5 worm cellular contexts compared by ENCODE assay signal in the genomic region with DNA sequence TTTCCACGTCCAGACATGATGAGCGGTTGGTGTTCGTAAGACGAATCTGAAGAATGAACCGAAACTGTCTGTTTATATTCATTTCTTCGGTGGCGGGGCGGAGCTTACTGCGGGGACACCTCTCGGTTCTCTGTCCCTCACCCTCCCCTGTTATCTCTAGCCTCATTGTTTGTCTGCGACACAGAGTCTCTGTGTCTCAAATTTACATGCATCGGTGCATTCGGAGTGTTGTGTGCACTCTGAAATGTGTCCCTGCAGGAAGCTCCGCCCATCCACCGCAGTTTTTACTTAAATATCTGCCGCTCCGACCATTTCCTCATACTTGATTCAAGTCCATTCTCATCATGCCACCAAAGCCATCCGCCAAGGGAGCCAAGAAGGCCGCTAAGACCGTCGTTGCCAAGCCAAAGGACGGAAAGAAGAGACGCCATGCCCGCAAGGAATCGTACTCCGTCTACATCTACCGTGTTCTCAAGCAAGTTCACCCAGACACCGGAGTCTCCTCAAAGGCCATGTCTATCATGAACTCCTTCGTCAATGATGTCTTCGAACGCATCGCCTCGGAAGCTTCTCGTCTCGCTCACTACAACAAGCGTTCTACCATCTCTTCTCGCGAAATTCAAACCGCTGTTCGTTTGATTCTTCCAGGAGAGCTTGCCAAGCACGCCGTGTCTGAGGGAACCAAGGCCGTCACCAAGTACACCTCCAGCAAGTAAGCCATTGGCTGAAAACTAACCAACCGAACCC.
A peak's percentile ranks its signal among the peaks of the same experiment; 100 is the strongest.
TF ChIP-seq lines count a peak whose summit lies in the region.

Gene his-61, minus strand, starts transcription at position 17 of the 747 bp plus-strand sequence.
Gene his-62, plus strand, starts transcription at position 345 of the 747 bp plus-strand sequence.

TF ChIP-seq in whole organism, L1 larva, 84 proteins besides CTCF, POLR2A, EP300 and RAD21 (continues in another document):
- TF ChIP-seq nhr-77 (tag; optimal IDR thresholded peaks at IDR 0.05; lab: Kevin White, UChicago) (no peak), lir-3 (tag; optimal IDR thresholded peaks at IDR 0.05; lab: Kevin White, UChicago; ENCODE audit: poor library complexity) (no peak), elt-2 (tag; optimal IDR thresholded peaks at IDR 0.05; lab: Kevin White, UChicago) (no peak), hlh-4 (tag; optimal IDR thresholded peaks at IDR 0.05; lab: Kevin White, UChicago) (no peak), alr-1 (tag; optimal IDR thresholded peaks at IDR 0.05; lab: Kevin White, UChicago; ENCODE audit: borderline replicate concordance) (no peak), nhr-11 (tag; optimal IDR thresholded peaks at IDR 0.05; lab: Kevin White, UChicago) (no peak), snu-23 (GFP tag; optimal IDR thresholded peaks at IDR 0.05; lab: Kevin White, UChicago) (peak; percentile 59), ceh-88 (GFP tag; IDR thresholded peaks at IDR 0.05; lab: Robert Waterston, UW) (no peak), zag-1 (tag; optimal IDR thresholded peaks at IDR 0.05; lab: Kevin White, UChicago) (no peak), pag-3 (tag; optimal IDR thresholded peaks at IDR 0.05; lab: Kevin White, UChicago; ENCODE audit: borderline replicate concordance, insufficient read depth) (no peak), irx-1 (tag; optimal IDR thresholded peaks at IDR 0.05; lab: Kevin White, UChicago) (no peak), nhr-12 (tag; optimal IDR thresholded peaks at IDR 0.05; lab: Kevin White, UChicago) (no peak), nhr-47 (tag; optimal IDR thresholded peaks at IDR 0.05; lab: Kevin White, UChicago) (peak; percentile 59), lsy-2 (tag; optimal IDR thresholded peaks at IDR 0.05; lab: Kevin White, UChicago) (peak in 1 of 2 experiments; percentile 50), ztf-11 (tag; optimal IDR thresholded peaks at IDR 0.05; lab: Kevin White, UChicago) (peak in 1 of 2 experiments; percentile 93), swsn-7 (tag; optimal IDR thresholded peaks at IDR 0.05; lab: Kevin White, UChicago) (peak; percentile 82)

TF ChIP-seq in whole organism, L3 larva, 47 proteins besides CTCF, POLR2A, EP300 and RAD21 (continues in another document):
- TF ChIP-seq ztf-4 (tag; optimal IDR thresholded peaks at IDR 0.05; lab: Kevin White, UChicago) (no peak), lsy-12 (tag; optimal IDR thresholded peaks at IDR 0.05; lab: Kevin White, UChicago) (peak; percentile 63), pha-4 (tag; optimal IDR thresholded peaks at IDR 0.05; lab: Kevin White, UChicago) (peak; percentile 73), nhr-77 (tag; optimal IDR thresholded peaks at IDR 0.05; lab: Kevin White, UChicago) (no peak), fkh-2 (tag; optimal IDR thresholded peaks at IDR 0.05; lab: Kevin White, UChicago) (no peak), nhr-25 (tag; optimal IDR thresholded peaks at IDR 0.05; lab: Kevin White, UChicago) (peak; percentile 85), nhr-43 (tag; optimal IDR thresholded peaks at IDR 0.05; lab: Kevin White, UChicago; ENCODE audit: poor library complexity, severe bottlenecking) (peak; percentile 18), elt-2 (tag; optimal IDR thresholded peaks at IDR 0.05; lab: Kevin White, UChicago) (peak; percentile 83), nfya-1 (tag; optimal IDR thresholded peaks at IDR 0.05; lab: Kevin White, UChicago; ENCODE audit: insufficient read depth) (peak; percentile 49), nhr-11 (tag; optimal IDR thresholded peaks at IDR 0.05; lab: Kevin White, UChicago) (no peak), pqm-1 (tag; optimal IDR thresholded peaks at IDR 0.05; lab: Kevin White, UChicago) (peak; percentile 52), mdl-1 (tag; optimal IDR thresholded peaks at IDR 0.05; lab: Kevin White, UChicago) (no peak), elt-1 (tag; optimal IDR thresholded peaks at IDR 0.05; lab: Kevin White, UChicago) (peak; percentile 42), lin-15B (tag; optimal IDR thresholded peaks at IDR 0.05; lab: Kevin White, UChicago) (peak; percentile 13), jun-1 (tag; optimal IDR thresholded peaks at IDR 0.05; lab: Kevin White, UChicago) (peak; percentile 43), nhr-28 (tag; optimal IDR thresholded peaks at IDR 0.05; lab: Kevin White, UChicago) (no peak)

TF ChIP-seq in whole organism, early embryonic, 17 proteins besides CTCF, POLR2A, EP300 and RAD21:
- TF ChIP-seq flt-1 (GFP tag; IDR thresholded peaks at IDR 0.05; lab: Robert Waterston, UW) = no peak
- TF ChIP-seq hmbx-1 (tag; optimal IDR thresholded peaks at IDR 0.05; lab: Kevin White, UChicago) = no peak
- TF ChIP-seq hnd-1 (tag; optimal IDR thresholded peaks at IDR 0.05; lab: Kevin White, UChicago) = no peak
- TF ChIP-seq sea-1 (GFP tag; conservative IDR thresholded peaks at IDR 0.05; lab: Robert Waterston, UW) = no peak
- 0 out of 2 replicates have a peak, but pooled peaks have one; percentile 4 for TF ChIP-seq pes-1 (GFP tag; IDR thresholded peaks at IDR 0.05; lab: Robert Waterston, UW)
- peak; percentile 20 for TF ChIP-seq tra-4 (tag; optimal IDR thresholded peaks at IDR 0.05; lab: Kevin White, UChicago)
- TF ChIP-seq B0310.2 (tag; optimal IDR thresholded peaks at IDR 0.05; lab: Kevin White, UChicago) = peak; percentile 46
- no peak for TF ChIP-seq tbx-11 (GFP tag; IDR thresholded peaks at IDR 0.05; lab: Robert Waterston, UW)
- TF ChIP-seq hmg-4 (GFP tag; optimal IDR thresholded peaks at IDR 0.05; lab: Kevin White, UChicago) = peak; percentile 36
- TF ChIP-seq F13C5.2 (tag; optimal IDR thresholded peaks at IDR 0.05; lab: Kevin White, UChicago) = peak; percentile 52
- no peak for TF ChIP-seq ceh-13 (GFP tag; optimal IDR thresholded peaks at IDR 0.05; lab: Kevin White, UChicago)
- no peak for TF ChIP-seq ets-7 (tag; optimal IDR thresholded peaks at IDR 0.05; lab: Kevin White, UChicago)
- no peak for TF ChIP-seq scrt-1 (GFP tag; IDR thresholded peaks at IDR 0.05; lab: Robert Waterston, UW)
- TF ChIP-seq aly-1 (tag; optimal IDR thresholded peaks at IDR 0.05; lab: Kevin White, UChicago) = peak; percentile 79
- TF ChIP-seq ama-1 (optimal IDR thresholded peaks at IDR 0.05; lab: Kevin White, UChicago) = peak; percentile 95
- TF ChIP-seq ceh-36 (tag; optimal IDR thresholded peaks at IDR 0.05; lab: Kevin White, UChicago) = peak; percentile 31
- TF ChIP-seq tbx-37 (GFP tag; conservative IDR thresholded peaks at IDR 0.05; lab: Robert Waterston, UW) = no peak

TF ChIP-seq in whole organism, midembryonic, 9 proteins besides CTCF, POLR2A, EP300 and RAD21:
- TF ChIP-seq flt-1 (GFP tag; IDR thresholded peaks at IDR 0.05; lab: Robert Waterston, UW) = peak; percentile 58
- no peak; the same call in 1 of the 2 replicates for TF ChIP-seq ztf-29 (GFP tag; IDR thresholded peaks at IDR 0.05; lab: Robert Waterston, UW)
- no peak for TF ChIP-seq T22C8.4 (GFP tag; IDR thresholded peaks at IDR 0.05; lab: Robert Waterston, UW)
- no peak for TF ChIP-seq med-1 (GFP tag; optimal IDR thresholded peaks at IDR 0.05; lab: Kevin White, UChicago; ENCODE audit: insufficient read depth)
- no peak for TF ChIP-seq tab-1 (GFP tag; IDR thresholded peaks at IDR 0.05; lab: Robert Waterston, UW)
- peak; percentile 97 for TF ChIP-seq cog-1 (tag; optimal IDR thresholded peaks at IDR 0.05; lab: Kevin White, UChicago)
- TF ChIP-seq ztf-23 (GFP tag; IDR thresholded peaks at IDR 0.05; lab: Robert Waterston, UW) = 0 out of 2 replicates have a peak, but pooled peaks have one; percentile 4
- peak; percentile 73 for TF ChIP-seq klf-2 (GFP tag; conservative IDR thresholded peaks at IDR 0.05; lab: Robert Waterston, UW)
- TF ChIP-seq ref-1 (GFP tag; conservative IDR thresholded peaks at IDR 0.05; lab: Robert Waterston, UW) = no peak
TF ChIP-seq in whole organism, midembryonic: peak in this region for 4.

TF ChIP-seq in whole organism, young adult, 124 proteins besides CTCF, POLR2A, EP300 and RAD21 (continues in another document):
- TF ChIP-seq T07F8.4 (tag; optimal IDR thresholded peaks at IDR 0.05; lab: Kevin White, UChicago) = no peak
- TF ChIP-seq Y95B8A.8 (GFP tag; IDR thresholded peaks at IDR 0.05; lab: Robert Waterston, UW) = 0 out of 2 replicates have a peak, but pooled peaks have one; percentile 70
- peak; percentile 98 for TF ChIP-seq F39B2.1 (GFP tag; IDR thresholded peaks at IDR 0.05; lab: Robert Waterston, UW)
- TF ChIP-seq mes-4 (tag; optimal IDR thresholded peaks at IDR 0.05; lab: Kevin White, UChicago) = no peak
- TF ChIP-seq hlh-26 (GFP tag; conservative IDR thresholded peaks at IDR 0.05; lab: Robert Waterston, UW) = no peak
- peak; percentile 53 for TF ChIP-seq ceh-100 (GFP tag; IDR thresholded peaks at IDR 0.05; lab: Robert Waterston, UW)
- TF ChIP-seq ceh-58 (GFP tag; IDR thresholded peaks at IDR 0.05; lab: Robert Waterston, UW) = no peak
- 0 out of 2 replicates have a peak, but pooled peaks have one; percentile 58 for TF ChIP-seq egl-44 (GFP tag; IDR thresholded peaks at IDR 0.05; lab: Robert Waterston, UW)
- TF ChIP-seq efl-1 (GFP tag; optimal IDR thresholded peaks at IDR 0.05; lab: Kevin White, UChicago) = no peak
- no peak for TF ChIP-seq mel-28 (tag; optimal IDR thresholded peaks at IDR 0.05; lab: Kevin White, UChicago; ENCODE audit: borderline replicate concordance)
- TF ChIP-seq snpc-1.1 (tag; optimal IDR thresholded peaks at IDR 0.05; lab: Kevin White, UChicago; ENCODE audit: insufficient read depth) = no peak
- TF ChIP-seq ztf-28 (GFP tag; IDR thresholded peaks at IDR 0.05; lab: Robert Waterston, UW) = peak; percentile 76; the same call in 1 of the 2 replicates
- TF ChIP-seq hsf-1 (GFP tag; IDR thresholded peaks at IDR 0.05; lab: Robert Waterston, UW) = peak; percentile 15; the same call in 1 of the 2 replicates
- no peak for TF ChIP-seq ztf-6 (GFP tag; IDR thresholded peaks at IDR 0.05; lab: Robert Waterston, UW)
- TF ChIP-seq Y79H2A.3 (GFP tag; conservative IDR thresholded peaks at IDR 0.05; lab: Robert Waterston, UW) = peak; percentile 10; the same call in 1 of the 2 replicates
- TF ChIP-seq cebp-1 (GFP tag; IDR thresholded peaks at IDR 0.05; lab: Robert Waterston, UW) = no peak
- TF ChIP-seq cebp-1 (tag; optimal IDR thresholded peaks at IDR 0.05; lab: Kevin White, UChicago) = peak; percentile 6
- TF ChIP-seq F55B11.4 (tag; optimal IDR thresholded peaks at IDR 0.05; lab: Kevin White, UChicago; ENCODE audit: borderline replicate concordance, insufficient read depth) = no peak
- TF ChIP-seq C06A6.2 (GFP tag; conservative IDR thresholded peaks at IDR 0.05; lab: Robert Waterston, UW) = no peak
- no peak for TF ChIP-seq pha-4 (tag; optimal IDR thresholded peaks at IDR 0.05; lab: Kevin White, UChicago)
- peak; percentile 46; the same call in 1 of the 2 replicates for TF ChIP-seq B0336.3 (GFP tag; IDR thresholded peaks at IDR 0.05; lab: Robert Waterston, UW)
- peak; percentile 51 for TF ChIP-seq mcd-1 (GFP tag; IDR thresholded peaks at IDR 0.05; lab: Robert Waterston, UW)
- TF ChIP-seq D2030.7 (GFP tag; IDR thresholded peaks at IDR 0.05; lab: Robert Waterston, UW) = peak; percentile 68
- peak; percentile 80 for TF ChIP-seq hmg-1.2 (GFP tag; IDR thresholded peaks at IDR 0.05; lab: Robert Waterston, UW)
- TF ChIP-seq lin-35 (GFP tag; optimal IDR thresholded peaks at IDR 0.05; lab: Kevin White, UChicago) = no peak
- TF ChIP-seq zfh-2 (GFP tag; conservative IDR thresholded peaks at IDR 0.05; lab: Robert Waterston, UW) = no peak
- TF ChIP-seq ztf-26 (tag; optimal IDR thresholded peaks at IDR 0.05; lab: Kevin White, UChicago) = no peak

Comparison
In these comparisons a context has a peak if more than half of its experiments do, and no peak if none do; other contexts are left out.
1. Of the 8 proteins assayed by ChIP-seq in both whole organism, young adult and whole organism, L1 larva: peak only in whole organism, young adult: none; only in whole organism, L1 larva: dpl-1 and efl-1; in both: nhr-90 and snpc-4; in neither: 3; mixed calls (peak in some experiments, not most) for 1.